Fruit fly (Drosophila melanogaster) whole organism, pupa: ENCODE data around the gene CG7231.

Source experiments
- CG14655 ChIP-seq: fragments of 200-800 bp; sonication (Bioruptor generic); optimal IDR thresholded peaks from 3 replicates; lab custom pipeline; 2017; ENCODE audit warnings: mild to moderate bottlenecking, missing biosample characterization, missing genetic modification reagents, missing genetic modification characterization
- Pif1B ChIP-seq: fragments of 200-800 bp; sonication (Bioruptor generic); optimal IDR thresholded peaks from 3 replicates; lab custom pipeline; 2016; ENCODE audit warnings: missing biosample characterization, missing genetic modification characterization
- Snoo ChIP-seq: fragments of 200-800 bp; sonication (Bioruptor generic); optimal IDR thresholded peaks from 3 replicates; lab custom pipeline; 2017; ENCODE audit warnings: missing biosample characterization, mild to moderate bottlenecking, missing genetic modification characterization, inconsistent platforms
- gl ChIP-seq: fragments of 200-800 bp; sonication (Bioruptor generic); optimal IDR thresholded peaks from 2 replicates; lab custom pipeline; 2018; ENCODE audit warnings: missing biosample characterization, mild to moderate bottlenecking, missing genetic modification characterization

- TF ChIP-seq gl (tag; lab: Kevin White, UChicago) = no peak
- no peak for TF ChIP-seq Pif1B (GFP tag; lab: Kevin White, UChicago)
- no peak for TF ChIP-seq Snoo (tag; lab: Kevin White, UChicago)
- no peak for TF ChIP-seq CG14655 (GFP tag; lab: Kevin White, UChicago)
Measured at dm6 chr2L:7990720-7991119, 7.0 kb downstream of the CG7231 start.
